Fruit fly (Drosophila melanogaster) whole organism, embryonic: ENCODE results near the gene CG42819.

Experiments
- Dll ChIP-seq: fragments of 200-800 bp; sonication (Bioruptor generic); IDR thresholded peaks from 4 replicates; pipeline ENCODE4 v1.3.6; 2022; ENCODE audit warnings: missing biosample characterization, missing genetic modification characterization; ENCODE audit not compliant: partially characterized antibody
- E2f1 ChIP-seq: fragments of 200-800 bp; sonication (Bioruptor generic); IDR thresholded peaks from 2 replicates; pipeline ENCODE4 v1.3.6; 2022; ENCODE audit warnings: missing biosample characterization, missing genetic modification characterization
- Scr ChIP-seq: fragments of 200-800 bp; sonication (Bioruptor generic); IDR thresholded peaks from 2 replicates; pipeline ENCODE4 v1.3.6; 2022; ENCODE audit warnings: missing biosample characterization, missing genetic modification characterization; ENCODE audit not compliant: partially characterized antibody
- fru ChIP-seq: fragments of >200 bp; optimal IDR thresholded peaks from 2 replicates; lab custom pipeline; 2017
- odd ChIP-seq: fragments of 200-800 bp; sonication (Bioruptor generic); optimal IDR thresholded peaks from 2 replicates; lab custom pipeline; 2017; ENCODE audit warnings: missing biosample characterization, mild to moderate bottlenecking, missing genetic modification characterization
- pho ChIP-seq: fragments of 200-800 bp; sonication (Bioruptor generic); optimal IDR thresholded peaks from 2 replicates; lab custom pipeline; 2016; ENCODE audit warnings: missing biosample characterization, missing genetic modification characterization
- pros ChIP-seq: fragments of 200-800 bp; sonication (Bioruptor generic); optimal IDR thresholded peaks from 3 replicates; lab custom pipeline; 2019; ENCODE audit warnings: missing biosample characterization, mild to moderate bottlenecking, missing genetic modification characterization, moderate library complexity

DNA sequence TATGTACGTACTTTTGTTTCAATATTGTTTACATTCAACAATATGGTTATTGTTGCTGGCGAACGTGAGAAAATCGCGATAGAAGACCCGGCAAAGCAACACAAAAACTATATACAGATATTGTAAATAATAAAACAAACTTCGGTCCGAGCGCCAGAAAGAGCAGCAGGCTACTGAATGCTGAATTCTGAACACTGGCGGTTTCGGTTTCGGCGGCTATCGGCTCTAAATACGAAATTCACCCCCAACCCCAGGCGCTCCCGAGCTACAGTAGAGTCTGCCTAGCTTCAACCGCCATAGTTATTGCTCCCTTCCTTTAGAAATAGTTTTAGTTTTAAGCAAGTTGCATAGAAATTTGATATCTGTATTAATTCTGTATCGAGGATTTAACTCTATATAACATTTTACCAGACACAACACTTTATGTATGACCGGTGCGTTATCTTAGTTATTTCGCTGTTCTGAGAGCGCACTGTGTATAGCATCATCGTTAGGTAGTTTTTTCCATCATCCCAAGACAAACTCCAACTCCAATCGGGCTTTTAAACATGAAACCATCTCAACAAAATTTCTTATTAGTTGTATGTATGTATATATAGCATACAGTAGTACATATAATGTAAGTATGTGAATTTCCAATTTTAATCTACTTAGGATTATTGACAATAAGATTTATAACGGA is 26.7 kb downstream of the CG42819 start, which contains the start of gene CG7627:
- TF ChIP-seq fru (lab: Kevin White, UChicago) (no peak), Dll (GFP tag; lab: Robert Waterston, UW) (no peak), pho (GFP tag; lab: Kevin White, UChicago) (peak; percentile 59), E2f1 (GFP tag; lab: Robert Waterston, UW) (peak; percentile 63), pros (no peak), odd (GFP tag; lab: Kevin White, UChicago) (peak; percentile 51), Scr (0 out of 2 replicates have a peak, but pooled peaks have one; percentile 26)
